Worm (Caenorhabditis elegans) whole organism, mixed stage, embryonic: ENCODE measurements around the gene F20D6.10.
A peak's percentile ranks its signal among the peaks of the same experiment; 100 is the strongest.

Experiments used
- M03D4.4 ChIP-seq: sonication (generic microtip); optimal IDR thresholded peaks from 2 replicates; lab custom pipeline; 2017; ENCODE audit warnings: mild to moderate bottlenecking, missing genetic modification characterization, missing compliant biosample characterization
- bed-3 ChIP-seq: fragments of 200-800 bp; sonication (Bioruptor generic); optimal IDR thresholded peaks from 3 replicates; lab custom pipeline; 2018; ENCODE audit warnings: mild to moderate bottlenecking, missing genetic modification characterization, moderate library complexity, missing compliant biosample characterization
- blmp-1 ChIP-seq: fragments of 150-350 bp; optimal IDR thresholded peaks from 2 replicates; lab custom pipeline; 2014; ENCODE audit warnings: missing biosample characterization, missing genetic modification characterization
- ceh-43 ChIP-seq: fragments of 200-800 bp; sonication (Bioruptor generic); optimal IDR thresholded peaks from 2 replicates; lab custom pipeline; 2018; ENCODE audit warnings: mild to moderate bottlenecking, missing genetic modification characterization, moderate library complexity, missing compliant biosample characterization
- ces-1 ChIP-seq: fragments of 150-350 bp; optimal IDR thresholded peaks from 2 replicates; lab custom pipeline; 2014; ENCODE audit warnings: missing biosample characterization, missing genetic modification reagents, missing genetic modification characterization
- cnd-1 ChIP-seq: fragments of 200-800 bp; sonication (Bioruptor generic); optimal IDR thresholded peaks from 2 replicates; lab custom pipeline; 2018; ENCODE audit warnings: mild to moderate bottlenecking, missing genetic modification characterization, missing compliant biosample characterization
- drap-1 ChIP-seq: fragments of 200-800 bp; sonication (Bioruptor generic); optimal IDR thresholded peaks from 3 replicates; lab custom pipeline; 2018; ENCODE audit warnings: mild to moderate bottlenecking, missing genetic modification characterization, missing compliant biosample characterization
- elt-1 ChIP-seq: sonication (generic microtip); optimal IDR thresholded peaks from 2 replicates; lab custom pipeline; 2017; ENCODE audit warnings: missing genetic modification characterization, mild to moderate bottlenecking, missing compliant biosample characterization, antibody characterized with exemption, moderate library complexity, borderline replicate concordance; ENCODE audit not compliant: insufficient read depth
- elt-3 ChIP-seq: fragments of 150-350 bp; optimal IDR thresholded peaks from 2 replicates; lab custom pipeline; 2014; ENCODE audit warnings: missing biosample characterization, missing genetic modification characterization
- flh-1 ChIP-seq: fragments of 200-800 bp; sonication (Bioruptor generic); optimal IDR thresholded peaks from 2 replicates; lab custom pipeline; 2018; ENCODE audit warnings: mild to moderate bottlenecking, missing genetic modification characterization, moderate library complexity, missing compliant biosample characterization
- hlh-1 ChIP-seq: fragments of 150-350 bp; optimal IDR thresholded peaks from 2 replicates; lab custom pipeline; 2014; ENCODE audit warnings: missing biosample characterization, missing genetic modification reagents, missing genetic modification characterization
- lin-13 ChIP-seq: fragments of 150-350 bp; optimal IDR thresholded peaks from 2 replicates; lab custom pipeline; 2014; ENCODE audit warnings: missing biosample characterization, missing genetic modification characterization
- lin-32 ChIP-seq: fragments of 200-800 bp; sonication (Bioruptor generic); optimal IDR thresholded peaks from 2 replicates; lab custom pipeline; 2018; ENCODE audit warnings: mild to moderate bottlenecking, missing genetic modification characterization, missing compliant biosample characterization
- lsy-2 ChIP-seq: fragments of 150-350 bp; optimal IDR thresholded peaks from 2 replicates; lab custom pipeline; 2014; ENCODE audit warnings: missing biosample characterization, missing genetic modification characterization
- mab-5 ChIP-seq: fragments of 150-350 bp; optimal IDR thresholded peaks from 2 replicates; lab custom pipeline; 2014; ENCODE audit warnings: missing biosample characterization, missing genetic modification characterization
- mls-2 ChIP-seq: sonication (generic microtip); optimal IDR thresholded peaks from 2 replicates; lab custom pipeline; 2016; ENCODE audit warnings: mild to moderate bottlenecking, missing genetic modification characterization, moderate library complexity, missing compliant biosample characterization
- nhr-12 ChIP-seq: fragments of 150-350 bp; optimal IDR thresholded peaks from 2 replicates; lab custom pipeline; 2014; ENCODE audit warnings: missing biosample characterization, missing genetic modification characterization
- nhr-2 ChIP-seq: fragments of 150-350 bp; optimal IDR thresholded peaks from 2 replicates; lab custom pipeline; 2014; ENCODE audit warnings: missing biosample characterization, missing genetic modification characterization
- nhr-237 ChIP-seq: fragments of 150-350 bp; optimal IDR thresholded peaks from 2 replicates; lab custom pipeline; 2014; ENCODE audit warnings: missing biosample characterization, missing genetic modification characterization
- nhr-28 ChIP-seq: fragments of 150-350 bp; optimal IDR thresholded peaks from 2 replicates; lab custom pipeline; 2014; ENCODE audit warnings: missing biosample characterization, missing genetic modification characterization
- nhr-76 ChIP-seq: sonication (generic microtip); optimal IDR thresholded peaks from 2 replicates; lab custom pipeline; 2017; ENCODE audit warnings: missing biosample characterization, missing genetic modification characterization
- pha-4 ChIP-seq: fragments of 150-350 bp; optimal IDR thresholded peaks from 2 replicates; lab custom pipeline; 2018; ENCODE audit warnings: missing biosample characterization, missing genetic modification reagents, missing genetic modification characterization
- sem-2 ChIP-seq: fragments of 200-800 bp; sonication (Bioruptor generic); optimal IDR thresholded peaks from 2 replicates; lab custom pipeline; 2018; ENCODE audit warnings: mild to moderate bottlenecking, missing genetic modification characterization, missing compliant biosample characterization
- sptf-1 ChIP-seq: sonication (generic microtip); optimal IDR thresholded peaks from 2 replicates; lab custom pipeline; 2017; ENCODE audit warnings: mild to moderate bottlenecking, missing genetic modification characterization, moderate library complexity, missing compliant biosample characterization
- tbx-8 ChIP-seq: fragments of 200-800 bp; sonication (Bioruptor generic); optimal IDR thresholded peaks from 2 replicates; lab custom pipeline; 2018; ENCODE audit warnings: mild to moderate bottlenecking, missing genetic modification characterization, moderate library complexity, missing compliant biosample characterization
- unc-120 ChIP-seq: sonication (generic microtip); optimal IDR thresholded peaks from 2 replicates; lab custom pipeline; 2017; ENCODE audit warnings: missing genetic modification characterization, missing compliant biosample characterization; ENCODE audit not compliant: poor library complexity, severe bottlenecking
- unc-39 ChIP-seq: fragments of 150-350 bp; optimal IDR thresholded peaks from 2 replicates; lab custom pipeline; 2014; ENCODE audit warnings: missing biosample characterization, missing genetic modification characterization
- unc-62 ChIP-seq: fragments of 150-350 bp; optimal IDR thresholded peaks from 2 replicates; lab custom pipeline; 2014; ENCODE audit warnings: missing biosample characterization, missing genetic modification reagents, missing genetic modification characterization
- zip-8 ChIP-seq: fragments of 150-350 bp; optimal IDR thresholded peaks from 2 replicates; lab custom pipeline; 2014; ENCODE audit warnings: missing biosample characterization, missing genetic modification characterization
- ztf-11 ChIP-seq: fragments of 150-350 bp; optimal IDR thresholded peaks from 2 replicates; lab custom pipeline; 2014; ENCODE audit warnings: missing biosample characterization, missing genetic modification characterization

Gene F20D6.10

DNA sequence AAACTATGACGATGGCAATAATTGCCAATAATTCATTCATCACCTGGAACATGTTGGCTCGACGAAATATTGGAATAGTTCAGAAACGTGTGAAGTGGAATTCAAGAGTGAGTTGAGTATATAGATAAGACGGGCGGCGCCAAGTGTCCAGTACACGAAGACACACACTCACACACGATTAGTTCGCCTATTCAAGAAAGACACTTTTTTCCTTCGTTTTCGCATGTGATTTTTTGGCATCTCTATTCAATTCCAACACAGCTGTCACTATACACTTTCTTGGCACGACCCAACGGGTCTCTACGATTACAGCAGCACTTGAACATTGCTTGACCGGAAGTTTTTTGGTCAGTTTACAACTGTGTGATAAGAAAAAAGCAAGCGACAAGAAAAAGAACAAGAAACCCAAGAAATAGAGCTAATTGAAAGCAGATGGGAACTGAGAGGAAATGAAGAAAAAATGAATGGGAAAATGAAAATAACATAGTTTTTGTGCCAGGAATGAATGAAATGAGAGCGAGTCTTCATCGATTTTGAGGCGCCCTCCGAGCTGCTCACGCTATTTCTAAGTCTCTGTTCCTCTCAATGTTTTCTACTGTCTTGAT, 22.0 kb upstream of the F20D6.10 start, which contains the start of gene K07C11.8:
Gene K07C11.8, minus strand, starts transcription at position 224 of the 605 bp plus-strand sequence.
- peak; percentile 3 for TF ChIP-seq ces-1
- TF ChIP-seq cnd-1 (tag; lab: Kevin White, UChicago): no peak

DNA sequence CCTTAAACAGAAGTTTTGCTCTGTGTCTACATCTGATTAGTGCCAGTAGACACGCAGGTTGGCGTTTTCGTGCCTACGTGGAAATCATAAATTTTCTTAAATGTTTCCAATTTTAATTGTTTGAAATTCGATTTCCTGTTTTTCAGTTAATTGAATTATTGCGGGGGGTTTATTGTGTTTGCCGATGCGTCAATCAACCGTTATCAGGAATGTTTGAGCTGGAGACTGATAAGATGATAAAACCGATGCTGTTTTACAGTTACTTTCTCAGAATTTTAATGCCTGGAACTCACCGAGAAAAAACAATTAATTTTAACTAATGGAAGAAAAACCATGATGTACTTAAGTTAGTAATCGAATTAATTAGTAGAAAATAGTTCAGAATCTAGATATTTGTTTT, 21.4 kb upstream of the F20D6.10 start:
- TF ChIP-seq unc-120: no peak
- TF ChIP-seq lin-13 (tag; lab: Kevin White, UChicago): no peak
- TF ChIP-seq nhr-2 (tag; lab: Kevin White, UChicago): no peak
- no peak for TF ChIP-seq mab-5 (tag; lab: Kevin White, UChicago)
- no peak for TF ChIP-seq ceh-43 (GFP tag; lab: Kevin White, UChicago)
- TF ChIP-seq nhr-237 (tag; lab: Kevin White, UChicago): no peak
- TF ChIP-seq bed-3 (GFP tag; lab: Kevin White, UChicago): no peak
- no peak for TF ChIP-seq sptf-1 (tag; lab: Kevin White, UChicago)

- TF ChIP-seq cnd-1 (tag; lab: Kevin White, UChicago) (no peak), sem-2 (GFP tag; lab: Kevin White, UChicago) (no peak)
Measured at ce11 chrV:8215158-8215557, 19.4 kb upstream of the F20D6.10 start.

- TF ChIP-seq elt-3 (no peak), nhr-28 (tag; lab: Kevin White, UChicago) (no peak), blmp-1 (tag; lab: Kevin White, UChicago) (no peak), mls-2 (tag; lab: Kevin White, UChicago) (no peak), unc-120 (no peak), nhr-2 (tag; lab: Kevin White, UChicago) (no peak), flh-1 (GFP tag; lab: Kevin White, UChicago) (no peak), unc-62 (GFP tag; lab: Kevin White, UChicago) (no peak), hlh-1 (tag; lab: Kevin White, UChicago) (no peak), zip-8 (tag; lab: Kevin White, UChicago) (no peak), lin-32 (no peak), ztf-11 (tag; lab: Kevin White, UChicago) (no peak), ces-1 (no peak), nhr-12 (no peak), ceh-43 (GFP tag; lab: Kevin White, UChicago) (no peak), lin-13 (tag; lab: Kevin White, UChicago) (no peak), elt-1 (no peak), lsy-2 (tag; lab: Kevin White, UChicago) (no peak), tbx-8 (GFP tag; lab: Kevin White, UChicago) (no peak), M03D4.4 (tag; lab: Kevin White, UChicago) (no peak)
Measured at ce11 chrV:8213868-8214267, 18.1 kb upstream of the F20D6.10 start, which contains the start of gene K07C11.7. K07C11.7 (minus strand) TSS chrV:8213968.

- TF ChIP-seq lin-32 (no peak), M03D4.4 (tag; lab: Kevin White, UChicago) (no peak), hlh-1 (tag; lab: Kevin White, UChicago) (no peak), mab-5 (tag; lab: Kevin White, UChicago) (no peak), flh-1 (GFP tag; lab: Kevin White, UChicago) (no peak), sem-2 (GFP tag; lab: Kevin White, UChicago) (no peak), drap-1 (GFP tag; lab: Kevin White, UChicago) (no peak), blmp-1 (tag; lab: Kevin White, UChicago) (no peak), pha-4 (tag; lab: Kevin White, UChicago) (no peak), ces-1 (no peak), unc-120 (no peak), nhr-237 (tag; lab: Kevin White, UChicago) (no peak), tbx-8 (GFP tag; lab: Kevin White, UChicago) (no peak), cnd-1 (tag; lab: Kevin White, UChicago) (no peak), lin-13 (tag; lab: Kevin White, UChicago) (no peak)
Measured at ce11 chrV:8212816-8213215, 17.1 kb upstream of the F20D6.10 start.

DNA sequence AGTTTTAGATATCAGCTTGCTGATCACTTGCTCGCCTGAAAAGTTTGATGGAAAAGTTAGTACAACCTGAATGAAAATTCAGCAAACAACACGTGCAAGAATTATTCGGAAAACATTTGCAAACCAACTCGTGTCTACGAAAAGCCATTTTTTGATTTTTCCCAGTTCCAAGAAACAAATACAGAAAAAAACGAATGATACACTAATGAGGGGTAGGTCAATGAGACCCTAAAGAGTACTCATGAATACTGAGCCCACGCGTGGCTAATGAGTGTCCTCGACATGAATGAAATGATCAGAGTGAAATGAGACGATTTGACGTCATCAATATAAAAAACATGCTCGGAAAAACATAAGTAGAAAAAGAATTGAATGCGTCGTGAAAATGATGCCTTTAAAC, 16.3 kb upstream of the F20D6.10 start:
- no peak for TF ChIP-seq unc-120
- TF ChIP-seq unc-62 (GFP tag; lab: Kevin White, UChicago): no peak
- TF ChIP-seq blmp-1 (tag; lab: Kevin White, UChicago): no peak
- TF ChIP-seq mls-2 (tag; lab: Kevin White, UChicago): no peak
- TF ChIP-seq unc-39 (tag; lab: Kevin White, UChicago): no peak
- TF ChIP-seq sem-2 (GFP tag; lab: Kevin White, UChicago): no peak
- TF ChIP-seq elt-3: no peak
- no peak for TF ChIP-seq nhr-76 (tag; lab: Kevin White, UChicago)
- no peak for TF ChIP-seq M03D4.4 (tag; lab: Kevin White, UChicago)
- no peak for TF ChIP-seq nhr-28 (tag; lab: Kevin White, UChicago)
- TF ChIP-seq hlh-1 (tag; lab: Kevin White, UChicago): no peak
- no peak for TF ChIP-seq lin-32
- no peak for TF ChIP-seq ces-1
- TF ChIP-seq nhr-2 (tag; lab: Kevin White, UChicago): no peak
- TF ChIP-seq mab-5 (tag; lab: Kevin White, UChicago): no peak
- TF ChIP-seq nhr-12: no peak
- no peak for TF ChIP-seq nhr-237 (tag; lab: Kevin White, UChicago)
